Worm (Caenorhabditis elegans): ENCODE data around the gene T11F9.22.

T11F9.22 gene

DNA sequence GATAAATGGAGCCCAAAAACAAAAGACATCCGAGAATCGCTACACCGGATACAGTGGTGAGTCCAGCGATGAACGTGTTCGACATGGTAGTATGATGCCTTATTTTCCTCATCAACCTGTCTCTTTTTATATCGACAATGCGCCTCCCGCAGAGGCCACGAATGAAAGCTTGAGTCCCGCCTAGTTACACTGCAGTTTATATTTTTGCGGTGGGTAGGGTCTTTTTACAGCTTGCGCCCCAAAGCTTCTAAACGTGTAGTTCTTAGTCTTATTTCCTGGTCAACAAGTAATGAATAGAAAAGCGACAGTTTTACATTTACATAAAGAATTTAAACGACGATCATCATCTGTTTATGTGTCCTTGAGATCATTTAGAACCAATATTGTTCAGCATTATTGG, 29.2 kb upstream of the T11F9.22 start, which contains the start of gene col-156:
TSS of gene col-156 (minus strand) at position 101 of the 400 bp plus-strand sequence.
- TF ChIP-seq egl-13 (tag; optimal IDR thresholded peaks at IDR 0.05): no peak
- no peak for TF ChIP-seq nhr-12 (tag; optimal IDR thresholded peaks at IDR 0.05)
- no peak for TF ChIP-seq nhr-237 (tag; optimal IDR thresholded peaks at IDR 0.05)
- no peak for TF ChIP-seq ceh-8 (GFP tag; optimal IDR thresholded peaks at IDR 0.05)
- no peak for TF ChIP-seq rnt-1 (tag; optimal IDR thresholded peaks at IDR 0.05)
- TF ChIP-seq nhr-85 (tag): no peak
- no peak for TF ChIP-seq sptf-1 (tag; optimal IDR thresholded peaks at IDR 0.05)
- no peak for TF ChIP-seq tlp-1 (tag; optimal IDR thresholded peaks at IDR 0.05)
- no peak for TF ChIP-seq fkh-10 (GFP tag; optimal IDR thresholded peaks at IDR 0.05)
- no peak for TF ChIP-seq pax-3 (tag; optimal IDR thresholded peaks at IDR 0.05)
- TF ChIP-seq nhr-20 (tag; optimal IDR thresholded peaks at IDR 0.05): no peak
- TF ChIP-seq dsc-1 (tag; optimal IDR thresholded peaks at IDR 0.05): no peak
- no peak for TF ChIP-seq elt-2 (tag; optimal IDR thresholded peaks at IDR 0.05)

ce11 chrV:11454917-11455316, 24.6 kb upstream of the T11F9.22 start:
- TF ChIP-seq elt-2 (tag; optimal IDR thresholded peaks at IDR 0.05) (no peak), lin-14 (GFP tag; optimal IDR thresholded peaks at IDR 0.05) (peak; percentile 44)

ce11 chrV:11459255-11459654, 20.3 kb upstream of the T11F9.22 start, which contains the start of gene T11F9.1:
Gene T11F9.1, plus strand, starts transcription at chrV:11459555.
- TF ChIP-seq grh-1 (GFP tag; IDR thresholded peaks at IDR 0.05) (no peak), lin-14 (GFP tag; optimal IDR thresholded peaks at IDR 0.05) (peak; percentile 51)

DNA sequence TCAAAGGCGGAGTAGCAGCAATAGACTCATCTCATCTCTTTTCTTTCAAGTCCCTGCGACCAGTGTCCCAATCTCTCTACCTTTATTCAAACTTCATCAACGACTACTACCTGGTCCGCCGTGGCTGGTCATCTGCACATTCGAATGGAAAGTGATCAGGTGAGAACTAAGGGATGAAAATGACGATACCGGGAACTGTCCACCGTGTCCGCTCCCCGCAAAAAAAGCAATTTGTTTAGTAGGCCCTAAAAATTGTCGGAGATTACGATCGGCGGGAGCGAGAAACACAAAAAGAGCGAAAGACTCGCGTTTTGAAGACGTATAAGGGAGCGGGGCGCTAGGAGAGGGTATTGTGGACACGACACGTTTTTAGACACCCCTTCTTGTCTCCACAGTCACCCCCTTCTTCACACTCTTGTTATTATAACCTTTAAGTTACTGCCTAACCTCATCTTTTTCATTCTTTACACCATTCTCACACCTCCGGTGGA, 16.5 kb upstream of the T11F9.22 start, which contains the start of gene zipt-16:
TSS of gene zipt-16 (plus strand) at position 51 of the 491 bp plus-strand sequence.
- TF ChIP-seq hlh-4 (tag; optimal IDR thresholded peaks at IDR 0.05) (no peak), blmp-1 (tag; optimal IDR thresholded peaks at IDR 0.05) (peak; percentile 12), nhr-84 (tag; optimal IDR thresholded peaks at IDR 0.05) (no peak), zag-1 (tag; optimal IDR thresholded peaks at IDR 0.05) (no peak), zip-4 (GFP tag; optimal IDR thresholded peaks at IDR 0.05) (no peak), fos-1 (tag; optimal IDR thresholded peaks at IDR 0.05) (no peak), lin-14 (GFP tag; optimal IDR thresholded peaks at IDR 0.05) (peak; percentile 19), efl-1 (optimal IDR thresholded peaks at IDR 0.05) (no peak), efl-1 (GFP tag; optimal IDR thresholded peaks at IDR 0.05 in 1 of 2) (no peak), tlp-1 (tag; optimal IDR thresholded peaks at IDR 0.05) (no peak), ama-1 (optimal IDR thresholded peaks at IDR 0.05) (no peak), ceh-90 (tag; optimal IDR thresholded peaks at IDR 0.05) (no peak), lin-15B (tag; optimal IDR thresholded peaks at IDR 0.05) (no peak), nhr-85 (tag) (peak; percentile 60)

- peak; percentile 2 for TF ChIP-seq nhr-90 (tag; optimal IDR thresholded peaks at IDR 0.05; ENCODE audit: poor library complexity)
- peak; percentile 38 for TF ChIP-seq nhr-20 (tag; optimal IDR thresholded peaks at IDR 0.05)
- peak; percentile 93 for TF ChIP-seq elt-2 (tag; optimal IDR thresholded peaks at IDR 0.05)
- TF ChIP-seq efl-1 (optimal IDR thresholded peaks at IDR 0.05): no peak
- peak in 1 of 2 experiments; percentile 78 for TF ChIP-seq efl-1 (GFP tag; optimal IDR thresholded peaks at IDR 0.05 in 1 of 2)
- TF ChIP-seq unc-98 (GFP tag; IDR thresholded peaks at IDR 0.05): no peak
- peak in 1 of 2 experiments; percentile 24 for TF ChIP-seq lin-35 (GFP tag; optimal IDR thresholded peaks at IDR 0.05)
- TF ChIP-seq C16A3.4 (tag; optimal IDR thresholded peaks at IDR 0.05): no peak
- TF ChIP-seq pqm-1 (tag; optimal IDR thresholded peaks at IDR 0.05): peak; percentile 10
These were observed 9.2 kb upstream of the T11F9.22 start, which contains the start of gene aat-6 for ce11 chrV:11470210-11470713. Gene aat-6, minus strand, starts transcription at chrV:11470663.

DNA sequence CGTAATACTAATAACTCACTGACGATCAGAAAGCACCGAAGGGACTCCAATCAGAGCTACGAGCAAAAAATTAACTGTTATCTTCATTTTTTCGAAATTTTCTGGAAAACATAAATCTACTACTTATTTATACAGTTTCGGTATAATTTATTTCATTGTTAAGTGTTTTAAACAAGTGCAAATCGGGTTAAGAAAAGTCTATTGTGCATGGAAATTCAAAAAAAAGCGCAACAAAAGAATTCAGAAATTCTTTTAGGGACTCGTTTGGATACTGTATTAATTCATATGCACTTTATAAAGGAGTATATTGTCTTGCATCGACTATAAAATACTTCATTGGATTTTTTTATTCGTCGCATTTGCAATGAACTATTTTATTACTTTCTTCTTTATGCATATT, 7.3 kb upstream of the T11F9.22 start, which contains the start of the genes nas-20 and nas-21:
TSS of gene nas-20 (minus strand) at position 101 of the 400 bp plus-strand sequence.
TSS of gene nas-21 (plus strand) at position 356 of the 400 bp plus-strand sequence.
- TF ChIP-seq unc-98 (GFP tag; IDR thresholded peaks at IDR 0.05) (no peak), nhr-20 (tag; optimal IDR thresholded peaks at IDR 0.05) (no peak), C04F5.9 (tag; optimal IDR thresholded peaks at IDR 0.05) (no peak), nhr-28 (tag; optimal IDR thresholded peaks at IDR 0.05) (no peak), unc-130 (tag; optimal IDR thresholded peaks at IDR 0.05) (no peak), irx-1 (tag; optimal IDR thresholded peaks at IDR 0.05) (no peak), fkh-4 (tag; optimal IDR thresholded peaks at IDR 0.05; ENCODE audit: borderline replicate concordance) (no peak), mdl-1 (tag; optimal IDR thresholded peaks at IDR 0.05) (no peak), fkh-10 (GFP tag; optimal IDR thresholded peaks at IDR 0.05) (no peak), unc-62 (GFP tag; optimal IDR thresholded peaks at IDR 0.05) (no peak), ztf-11 (tag; optimal IDR thresholded peaks at IDR 0.05) (no peak), ceh-82 (tag; optimal IDR thresholded peaks at IDR 0.05) (no peak), unc-30 (tag; optimal IDR thresholded peaks at IDR 0.05) (no peak), ceh-90 (tag; optimal IDR thresholded peaks at IDR 0.05) (no peak), snu-23 (GFP tag; optimal IDR thresholded peaks at IDR 0.05) (no peak), xbp-1 (tag; optimal IDR thresholded peaks at IDR 0.05) (no peak)

Measured in whole organism, L1 larva.